Worm (Caenorhabditis elegans): ENCODE data around the gene slrp-1.

DNA sequence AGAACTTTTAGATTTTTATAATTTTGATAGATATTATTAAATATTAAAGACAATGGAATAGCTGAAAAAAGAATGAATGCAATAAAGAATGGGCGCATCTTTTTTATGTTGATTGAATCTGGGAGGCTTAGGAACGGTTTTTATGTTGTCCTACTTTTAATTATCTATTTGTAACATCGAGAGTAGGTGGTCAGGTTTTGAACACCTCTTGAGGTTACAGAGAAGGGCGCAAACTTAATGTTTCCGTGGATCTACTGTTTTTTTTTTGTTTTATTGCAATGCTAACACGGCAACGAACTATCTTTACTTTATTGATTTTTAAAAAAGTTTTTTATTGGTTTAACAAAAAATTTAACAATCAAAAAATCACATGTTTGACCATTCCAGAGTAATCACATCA is 48.2 kb downstream of the slrp-1 start, which contains the start of gene F53F4.7:
- no peak for TF ChIP-seq hnd-1 (tag; optimal IDR thresholded peaks at IDR 0.05)
- no peak for TF ChIP-seq flt-1 (GFP tag; IDR thresholded peaks at IDR 0.05)
- TF ChIP-seq ama-1 (optimal IDR thresholded peaks at IDR 0.05), result no peak
- no peak for TF ChIP-seq ceh-13 (GFP tag; optimal IDR thresholded peaks at IDR 0.05)
- TF ChIP-seq tra-4 (tag; optimal IDR thresholded peaks at IDR 0.05), result no peak
- no peak for TF ChIP-seq hmbx-1 (tag; optimal IDR thresholded peaks at IDR 0.05)
- no peak for TF ChIP-seq F13C5.2 (tag; optimal IDR thresholded peaks at IDR 0.05)
- TF ChIP-seq ceh-36 (tag; optimal IDR thresholded peaks at IDR 0.05), result no peak
- TF ChIP-seq ets-7 (tag; optimal IDR thresholded peaks at IDR 0.05), result no peak
- TF ChIP-seq tbx-37 (GFP tag; conservative IDR thresholded peaks at IDR 0.05), result no peak
- TF ChIP-seq B0310.2 (tag; optimal IDR thresholded peaks at IDR 0.05), result no peak
- TF ChIP-seq tbx-11 (GFP tag; IDR thresholded peaks at IDR 0.05), result no peak

Measured in whole organism, early embryonic.